Worm (Caenorhabditis elegans): ENCODE results near the gene K08E3.2.

Gene K08E3.2

DNA sequence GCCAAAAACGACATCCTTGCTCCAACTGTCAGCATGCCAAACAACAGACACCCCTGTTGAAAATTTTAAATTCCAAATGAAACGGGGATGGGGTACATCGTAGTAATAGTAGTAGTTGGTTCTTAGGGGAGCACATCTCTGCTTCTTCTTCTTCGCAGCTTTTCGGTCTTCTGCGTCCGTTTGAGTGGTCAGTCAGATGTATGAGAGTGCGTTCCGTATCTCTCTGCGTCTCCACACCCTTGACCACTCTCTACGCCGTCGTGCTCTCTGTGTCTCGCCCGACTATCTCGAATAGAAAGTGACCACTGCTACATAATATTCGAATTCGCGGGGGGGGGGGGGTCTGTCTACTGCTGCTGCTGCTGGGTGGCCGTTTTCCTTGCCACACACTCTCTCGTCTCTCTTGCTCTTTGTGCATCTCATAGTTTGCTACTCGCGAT is 35.6 kb downstream of the K08E3.2 start (continued):
- TF ChIP-seq Y48G9A.11 (GFP tag; IDR thresholded peaks at IDR 0.05), result no peak
- TF ChIP-seq mdl-1 (tag; optimal IDR thresholded peaks at IDR 0.05), result peak in 1 of 2 experiments; percentile 26
- TF ChIP-seq hmg-1.1 (GFP tag; IDR thresholded peaks at IDR 0.05), result peak; percentile 30
- TF ChIP-seq F26F4.8 (GFP tag; conservative IDR thresholded peaks at IDR 0.05), result no peak
- no peak for TF ChIP-seq ztf-7 (tag; optimal IDR thresholded peaks at IDR 0.05)
- no peak for TF ChIP-seq egl-27 (tag; optimal IDR thresholded peaks at IDR 0.05)
- TF ChIP-seq vab-7 (GFP tag; IDR thresholded peaks at IDR 0.05), result no peak
- TF ChIP-seq nhr-76 (tag; optimal IDR thresholded peaks at IDR 0.05), result no peak
- TF ChIP-seq ceh-62 (tag; optimal IDR thresholded peaks at IDR 0.05), result no peak
- peak; percentile 36 for TF ChIP-seq nhr-48 (tag; optimal IDR thresholded peaks at IDR 0.05)
- TF ChIP-seq ceh-44 (GFP tag; IDR thresholded peaks at IDR 0.05), result no peak
- no peak for TF ChIP-seq nhr-111 (GFP tag; optimal IDR thresholded peaks at IDR 0.05)
- TF ChIP-seq snpc-1.2 (GFP tag; IDR thresholded peaks at IDR 0.05), result no peak
- no peak for TF ChIP-seq daf-12 (tag; optimal IDR thresholded peaks at IDR 0.05)
- no peak for TF ChIP-seq attf-4 (tag; optimal IDR thresholded peaks at IDR 0.05)
- TF ChIP-seq dmd-6 (GFP tag; IDR thresholded peaks at IDR 0.05), result peak; percentile 12; the same call in 1 of the 2 replicates
- no peak for TF ChIP-seq lin-13 (GFP tag; optimal IDR thresholded peaks at IDR 0.05)
- peak; percentile 19 for TF ChIP-seq nhr-102 (tag; optimal IDR thresholded peaks at IDR 0.05)
- no peak for TF ChIP-seq zag-1 (tag; optimal IDR thresholded peaks at IDR 0.05)
- TF ChIP-seq dmd-9 (GFP tag; IDR thresholded peaks at IDR 0.05), result no peak
- peak; percentile 64 for TF ChIP-seq nhr-6 (tag; optimal IDR thresholded peaks at IDR 0.05)
- no peak for TF ChIP-seq F49E8.2 (tag; optimal IDR thresholded peaks at IDR 0.05; ENCODE audit: borderline replicate concordance)
- TF ChIP-seq zfp-2 (tag; optimal IDR thresholded peaks at IDR 0.05), result no peak
- no peak for TF ChIP-seq unc-39 (tag; optimal IDR thresholded peaks at IDR 0.05)
- TF ChIP-seq nhr-10 (tag; optimal IDR thresholded peaks at IDR 0.05), result no peak
- no peak for TF ChIP-seq ama-1 (optimal IDR thresholded peaks at IDR 0.05)
- TF ChIP-seq ctbp-1 (GFP tag; IDR thresholded peaks at IDR 0.05), result no peak
- no peak for TF ChIP-seq zip-2 (tag; optimal IDR thresholded peaks at IDR 0.05)
- TF ChIP-seq daf-16 (GFP tag; optimal IDR thresholded peaks at IDR 0.05), result no peak
- peak; percentile 18 for TF ChIP-seq daf-16 (tag; optimal IDR thresholded peaks at IDR 0.05)
- TF ChIP-seq ceh-82 (tag; optimal IDR thresholded peaks at IDR 0.05), result no peak
- TF ChIP-seq ZK546.5 (tag; optimal IDR thresholded peaks at IDR 0.05), result no peak
- no peak for TF ChIP-seq F10B5.3 (tag; optimal IDR thresholded peaks at IDR 0.05)
- TF ChIP-seq ZK337.2 (GFP tag; IDR thresholded peaks at IDR 0.05), result no peak
- no peak for TF ChIP-seq madf-5 (GFP tag; IDR thresholded peaks at IDR 0.05)
- no peak for TF ChIP-seq snpc-4 (tag; optimal IDR thresholded peaks at IDR 0.05)
- TF ChIP-seq nhr-237 (tag; optimal IDR thresholded peaks at IDR 0.05), result no peak
- peak; percentile 23 for TF ChIP-seq mes-2 (tag; optimal IDR thresholded peaks at IDR 0.05; ENCODE audit: poor library complexity, severe bottlenecking)
- no peak for TF ChIP-seq T20F7.1 (GFP tag; optimal IDR thresholded peaks at IDR 0.05)
- no peak for TF ChIP-seq jun-1 (tag; optimal IDR thresholded peaks at IDR 0.05)
- no peak for TF ChIP-seq sdz-12 (GFP tag; optimal IDR thresholded peaks at IDR 0.05)
- TF ChIP-seq aha-1 (tag), result peak; percentile 73
- TF ChIP-seq duxl-1 (tag; optimal IDR thresholded peaks at IDR 0.05; ENCODE audit: poor library complexity), result no peak
- no peak for TF ChIP-seq F44E2.7 (GFP tag; IDR thresholded peaks at IDR 0.05)
- no peak for TF ChIP-seq Y105C5A.15 (GFP tag; IDR thresholded peaks at IDR 0.05)
- peak; percentile 39 for TF ChIP-seq rbr-2 (tag; optimal IDR thresholded peaks at IDR 0.05)
- no peak for TF ChIP-seq zip-11 (GFP tag; IDR thresholded peaks at IDR 0.05)
- no peak for TF ChIP-seq ztf-11 (tag; optimal IDR thresholded peaks at IDR 0.05)
- TF ChIP-seq spr-3 (GFP tag; optimal IDR thresholded peaks at IDR 0.05), result no peak
- no peak for TF ChIP-seq gei-8 (GFP tag; optimal IDR thresholded peaks at IDR 0.05)
- peak; percentile 43 for TF ChIP-seq dve-1 (tag; optimal IDR thresholded peaks at IDR 0.05; ENCODE audit: insufficient read depth)
- TF ChIP-seq lsy-2 (tag; optimal IDR thresholded peaks at IDR 0.05), result peak in 1 of 2 experiments; percentile 11
- no peak for TF ChIP-seq F37D6.2 (tag; optimal IDR thresholded peaks at IDR 0.05)
